Worm (Caenorhabditis elegans): Measurements from ENCODE around the gene srlf-22.

DNA sequence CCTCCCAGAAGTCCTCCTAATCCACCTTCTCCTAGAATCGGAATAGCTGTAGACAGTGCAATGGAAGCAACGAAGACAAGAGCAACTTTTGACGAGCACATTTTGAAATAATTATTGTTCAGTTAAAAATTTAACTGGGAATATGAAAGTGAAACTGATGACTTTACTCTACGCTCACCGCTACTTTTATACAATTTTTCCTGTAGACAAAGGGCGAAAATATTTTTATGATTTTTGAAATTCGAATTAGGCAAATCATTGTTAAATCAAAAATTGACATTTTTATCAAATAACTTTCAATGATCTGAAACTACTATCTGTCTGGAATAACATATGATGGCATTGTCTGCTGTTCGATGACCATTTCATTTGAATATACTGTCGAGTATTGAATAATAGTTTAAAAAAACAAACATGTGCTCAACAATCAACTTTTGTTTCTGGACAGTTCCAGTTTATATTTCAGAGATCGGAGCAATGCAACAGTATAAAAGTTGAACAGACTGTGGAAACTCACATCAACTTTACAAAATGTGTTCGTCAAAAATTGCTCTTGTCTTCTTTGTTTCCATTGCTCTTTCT, 2.6 kb downstream of the srlf-22 start, which contains the start of the genes srlf-23 and srlf-20:
- no peak for TF ChIP-seq ama-1 (optimal IDR thresholded peaks at IDR 0.05)
- TF ChIP-seq unc-3 (GFP tag; conservative IDR thresholded peaks at IDR 0.05): no peak
- TF ChIP-seq unc-3 (tag; optimal IDR thresholded peaks at IDR 0.05): no peak
- TF ChIP-seq pha-4 (tag; optimal IDR thresholded peaks at IDR 0.05): no peak
- no peak for TF ChIP-seq nhr-11 (tag; optimal IDR thresholded peaks at IDR 0.05)
- TF ChIP-seq ceh-45 (GFP tag; IDR thresholded peaks at IDR 0.05): no peak
- TF ChIP-seq eyg-1 (tag; optimal IDR thresholded peaks at IDR 0.05): no peak
- TF ChIP-seq T23F11.4 (GFP tag; optimal IDR thresholded peaks at IDR 0.05): no peak
- no peak for TF ChIP-seq ztf-16 (tag; optimal IDR thresholded peaks at IDR 0.05)
- TF ChIP-seq ceh-48 (tag; optimal IDR thresholded peaks at IDR 0.05): no peak
- no peak for TF ChIP-seq fkh-10 (GFP tag; optimal IDR thresholded peaks at IDR 0.05)
- no peak for TF ChIP-seq unc-42 (tag; optimal IDR thresholded peaks at IDR 0.05)
- TF ChIP-seq ets-4 (tag; optimal IDR thresholded peaks at IDR 0.05): no peak
- TF ChIP-seq ceh-22 (tag; optimal IDR thresholded peaks at IDR 0.05): no peak
- no peak for TF ChIP-seq unc-55 (GFP tag; optimal IDR thresholded peaks at IDR 0.05)
